ENCODE assay signal across 5 worm cellular contexts in genomic region chrIII:9775916-9776315, ce11.
TF ChIP-seq lines count a peak whose summit lies in the region.

No protein-coding gene starts in this region.

TF ChIP-seq in whole organism, L1 larva, 84 proteins besides CTCF, POLR2A, EP300 and RAD21:
- TF ChIP-seq lsy-2 (tag; optimal IDR thresholded peaks at IDR 0.05; lab: Kevin White, UChicago): peak in 1 of 2 experiments; percentile 27
- TF ChIP-seq efl-1 (optimal IDR thresholded peaks at IDR 0.05; lab: Kevin White, UChicago): peak in 1 of 2 experiments; percentile 81
- TF ChIP-seq efl-1 (GFP tag; optimal IDR thresholded peaks at IDR 0.05 in 1 of 2; lab: Kevin White, UChicago): peak; percentile 73 to 98
- TF ChIP-seq nhr-28 (tag; optimal IDR thresholded peaks at IDR 0.05; lab: Kevin White, UChicago): no peak
- TF ChIP-seq rnt-1 (tag; optimal IDR thresholded peaks at IDR 0.05; lab: Kevin White, UChicago): peak; percentile 9
- TF ChIP-seq unc-130 (tag; optimal IDR thresholded peaks at IDR 0.05; lab: Kevin White, UChicago): no peak
- peak; percentile 59 to 90 for TF ChIP-seq lin-35 (GFP tag; optimal IDR thresholded peaks at IDR 0.05; lab: Kevin White, UChicago)
- TF ChIP-seq dpl-1 (GFP tag; optimal IDR thresholded peaks at IDR 0.05; lab: Kevin White, UChicago): peak; percentile 53 to 78 (median 66)
- TF ChIP-seq nhr-71 (tag; optimal IDR thresholded peaks at IDR 0.05; lab: Kevin White, UChicago): peak; percentile 10
- no peak for TF ChIP-seq ceh-8 (GFP tag; optimal IDR thresholded peaks at IDR 0.05; lab: Kevin White, UChicago)
- TF ChIP-seq lir-3 (tag; optimal IDR thresholded peaks at IDR 0.05; lab: Kevin White, UChicago; ENCODE audit: poor library complexity): peak; percentile 5

TF ChIP-seq in whole organism, L2 larva, 48 proteins besides CTCF, POLR2A, EP300 and RAD21:
- TF ChIP-seq unc-55 (GFP tag; optimal IDR thresholded peaks at IDR 0.05; lab: Kevin White, UChicago) (peak; percentile 27), unc-39 (tag; optimal IDR thresholded peaks at IDR 0.05; lab: Kevin White, UChicago) (no peak), elt-1 (tag; optimal IDR thresholded peaks at IDR 0.05; lab: Kevin White, UChicago) (no peak), ztf-4 (tag; optimal IDR thresholded peaks at IDR 0.05; lab: Kevin White, UChicago) (no peak), aly-2 (tag; optimal IDR thresholded peaks at IDR 0.05; lab: Kevin White, UChicago) (no peak), dmd-4 (tag; optimal IDR thresholded peaks at IDR 0.05; lab: Kevin White, UChicago) (no peak), mab-5 (tag; optimal IDR thresholded peaks at IDR 0.05; lab: Kevin White, UChicago) (no peak), unc-62 (GFP tag; optimal IDR thresholded peaks at IDR 0.05; lab: Kevin White, UChicago) (no peak), nhr-77 (tag; optimal IDR thresholded peaks at IDR 0.05; lab: Kevin White, UChicago) (no peak), nhr-237 (tag; optimal IDR thresholded peaks at IDR 0.05; lab: Kevin White, UChicago) (no peak), lin-39 (tag; optimal IDR thresholded peaks at IDR 0.05; lab: Kevin White, UChicago) (no peak), lin-13 (GFP tag; optimal IDR thresholded peaks at IDR 0.05; lab: Kevin White, UChicago) (no peak), nhr-12 (tag; optimal IDR thresholded peaks at IDR 0.05; lab: Kevin White, UChicago) (no peak), peb-1 (tag; optimal IDR thresholded peaks at IDR 0.05; lab: Kevin White, UChicago) (no peak), gmeb-1 (tag; optimal IDR thresholded peaks at IDR 0.05; lab: Kevin White, UChicago) (peak; percentile 59), lsy-2 (tag; optimal IDR thresholded peaks at IDR 0.05; lab: Kevin White, UChicago) (peak in 1 of 2 experiments; percentile 39)

TF ChIP-seq in whole organism, L3 larva, 47 proteins besides CTCF, POLR2A, EP300 and RAD21:
- TF ChIP-seq ztf-4 (tag; optimal IDR thresholded peaks at IDR 0.05; lab: Kevin White, UChicago): no peak
- TF ChIP-seq lsy-12 (tag; optimal IDR thresholded peaks at IDR 0.05; lab: Kevin White, UChicago): no peak
- TF ChIP-seq lin-15B (tag; optimal IDR thresholded peaks at IDR 0.05; lab: Kevin White, UChicago): peak; percentile 18
- TF ChIP-seq unc-39 (tag; optimal IDR thresholded peaks at IDR 0.05; lab: Kevin White, UChicago): no peak
- TF ChIP-seq pha-4 (tag; optimal IDR thresholded peaks at IDR 0.05; lab: Kevin White, UChicago): no peak

TF ChIP-seq in whole organism, L4 larva, 104 proteins besides CTCF, POLR2A, EP300 and RAD21:
- TF ChIP-seq lin-38 (GFP tag; IDR thresholded peaks at IDR 0.05; lab: Robert Waterston, UW): peak; percentile 82
- TF ChIP-seq dve-1 (tag; optimal IDR thresholded peaks at IDR 0.05; lab: Kevin White, UChicago; ENCODE audit: insufficient read depth): no peak
- no peak for TF ChIP-seq zip-2 (tag; optimal IDR thresholded peaks at IDR 0.05; lab: Kevin White, UChicago)
- TF ChIP-seq aha-1 (tag; lab: Kevin White, UChicago): peak; percentile 79
- TF ChIP-seq dpl-1 (GFP tag; optimal IDR thresholded peaks at IDR 0.05; lab: Kevin White, UChicago): peak; percentile 54
- TF ChIP-seq unc-130 (GFP tag; optimal IDR thresholded peaks at IDR 0.05; lab: Kevin White, UChicago): peak; percentile 38
- TF ChIP-seq skn-1 (tag; optimal IDR thresholded peaks at IDR 0.05; lab: Kevin White, UChicago): no peak
- peak; percentile 73 for TF ChIP-seq mes-2 (tag; optimal IDR thresholded peaks at IDR 0.05; lab: Kevin White, UChicago; ENCODE audit: poor library complexity, severe bottlenecking)
- no peak for TF ChIP-seq zip-11 (GFP tag; IDR thresholded peaks at IDR 0.05; lab: Robert Waterston, UW)
TF ChIP-seq in whole organism, L4 larva: peak in this region for 5.

TF ChIP-seq in whole organism, young adult, 124 proteins besides CTCF, POLR2A, EP300 and RAD21 (continues in another document):
- TF ChIP-seq die-1 (tag; optimal IDR thresholded peaks at IDR 0.05; lab: Kevin White, UChicago) (no peak), hmg-1.2 (GFP tag; IDR thresholded peaks at IDR 0.05; lab: Robert Waterston, UW) (no peak), hlh-26 (GFP tag; conservative IDR thresholded peaks at IDR 0.05; lab: Robert Waterston, UW) (no peak), hsf-1 (GFP tag; IDR thresholded peaks at IDR 0.05; lab: Robert Waterston, UW) (no peak), C17E4.6 (GFP tag; IDR thresholded peaks at IDR 0.05; lab: Robert Waterston, UW) (no peak), tbx-9 (tag; optimal IDR thresholded peaks at IDR 0.05; lab: Kevin White, UChicago; ENCODE audit: borderline replicate concordance) (no peak), lin-54 (GFP tag; optimal IDR thresholded peaks at IDR 0.05; lab: Kevin White, UChicago) (peak; percentile 87), lin-35 (GFP tag; optimal IDR thresholded peaks at IDR 0.05; lab: Kevin White, UChicago) (peak in 1 of 3 experiments; percentile 38), F49E8.2 (tag; optimal IDR thresholded peaks at IDR 0.05; lab: Kevin White, UChicago; ENCODE audit: insufficient read depth) (no peak), K11D2.4 (GFP tag; IDR thresholded peaks at IDR 0.05; lab: Robert Waterston, UW) (no peak), nhr-27 (tag; optimal IDR thresholded peaks at IDR 0.05; lab: Kevin White, UChicago) (no peak), sdz-38 (tag; optimal IDR thresholded peaks at IDR 0.05; lab: Kevin White, UChicago) (no peak), zim-3 (tag; optimal IDR thresholded peaks at IDR 0.05; lab: Kevin White, UChicago) (no peak), lsl-1 (GFP tag; optimal IDR thresholded peaks at IDR 0.05; lab: Kevin White, UChicago) (peak; percentile 42), mel-28 (tag; optimal IDR thresholded peaks at IDR 0.05; lab: Kevin White, UChicago; ENCODE audit: borderline replicate concordance) (no peak), rpc-1 (optimal IDR thresholded peaks at IDR 0.05; lab: Kevin White, UChicago) (no peak), rpc-1 (tag; optimal IDR thresholded peaks at IDR 0.05; lab: Kevin White, UChicago) (no peak), K12H6.12 (tag; optimal IDR thresholded peaks at IDR 0.05; lab: Kevin White, UChicago) (no peak), F37B4.10 (GFP tag; IDR thresholded peaks at IDR 0.05; lab: Robert Waterston, UW) (no peak), dpl-1 (GFP tag; optimal IDR thresholded peaks at IDR 0.05; lab: Kevin White, UChicago) (peak; percentile 38), ceh-27 (GFP tag; optimal IDR thresholded peaks at IDR 0.05; lab: Kevin White, UChicago) (no peak), mes-4 (tag; optimal IDR thresholded peaks at IDR 0.05; lab: Kevin White, UChicago) (no peak), snpc-3.4 (tag; optimal IDR thresholded peaks at IDR 0.05; lab: Kevin White, UChicago) (no peak), ceh-79 (tag; optimal IDR thresholded peaks at IDR 0.05; lab: Kevin White, UChicago) (no peak), ceh-100 (GFP tag; IDR thresholded peaks at IDR 0.05; lab: Robert Waterston, UW) (peak; percentile 94), ztf-28 (GFP tag; IDR thresholded peaks at IDR 0.05; lab: Robert Waterston, UW) (no peak), madf-3 (GFP tag; IDR thresholded peaks at IDR 0.05; lab: Robert Waterston, UW) (no peak), aptf-2 (GFP tag; conservative IDR thresholded peaks at IDR 0.05; lab: Robert Waterston, UW) (no peak), egl-18 (GFP tag; IDR thresholded peaks at IDR 0.05; lab: Robert Waterston, UW) (no peak), hmg-20 (GFP tag; IDR thresholded peaks at IDR 0.05; lab: Robert Waterston, UW) (no peak), B0261.1 (tag; optimal IDR thresholded peaks at IDR 0.05; lab: Kevin White, UChicago) (no peak), lin-26 (GFP tag; IDR thresholded peaks at IDR 0.05; lab: Robert Waterston, UW) (no peak), ceh-91 (GFP tag; IDR thresholded peaks at IDR 0.05; lab: Robert Waterston, UW) (0 out of 2 replicates have a peak, but pooled peaks have one; percentile 14), mcd-1 (GFP tag; IDR thresholded peaks at IDR 0.05; lab: Robert Waterston, UW) (peak; percentile 59; the same call in 1 of the 2 replicates), lsy-27 (tag; optimal IDR thresholded peaks at IDR 0.05; lab: Kevin White, UChicago; ENCODE audit: borderline replicate concordance, insufficient read depth) (no peak), xnd-1 (tag; optimal IDR thresholded peaks at IDR 0.05; lab: Kevin White, UChicago) (no peak), aptf-3 (GFP tag; IDR thresholded peaks at IDR 0.05; lab: Robert Waterston, UW) (no peak), B0019.2 (GFP tag; conservative IDR thresholded peaks at IDR 0.05; lab: Robert Waterston, UW) (no peak), B0336.3 (GFP tag; IDR thresholded peaks at IDR 0.05; lab: Robert Waterston, UW) (no peak), ceh-58 (GFP tag; IDR thresholded peaks at IDR 0.05; lab: Robert Waterston, UW) (no peak), F55B11.4 (tag; optimal IDR thresholded peaks at IDR 0.05; lab: Kevin White, UChicago; ENCODE audit: borderline replicate concordance, insufficient read depth) (no peak), Y53G8AR.9 (GFP tag; conservative IDR thresholded peaks at IDR 0.05; lab: Robert Waterston, UW) (no peak), ztf-18 (tag; optimal IDR thresholded peaks at IDR 0.05; lab: Kevin White, UChicago) (no peak), him-1 (tag; optimal IDR thresholded peaks at IDR 0.05; lab: Kevin White, UChicago) (peak; percentile 40), atf-7 (tag; optimal IDR thresholded peaks at IDR 0.05; lab: Kevin White, UChicago) (no peak), lir-1 (GFP tag; conservative IDR thresholded peaks at IDR 0.05; lab: Robert Waterston, UW) (0 out of 2 replicates have a peak, but pooled peaks have one; percentile 16), nfya-1 (tag; optimal IDR thresholded peaks at IDR 0.05; lab: Kevin White, UChicago; ENCODE audit: borderline replicate concordance, insufficient read depth) (no peak), Y79H2A.3 (GFP tag; conservative IDR thresholded peaks at IDR 0.05; lab: Robert Waterston, UW) (no peak), zfh-2 (GFP tag; conservative IDR thresholded peaks at IDR 0.05; lab: Robert Waterston, UW) (no peak), unc-62 (GFP tag; optimal IDR thresholded peaks at IDR 0.05; lab: Kevin White, UChicago) (no peak), chd-7 (tag; optimal IDR thresholded peaks at IDR 0.05; lab: Kevin White, UChicago) (no peak), akir-1 (GFP tag; optimal IDR thresholded peaks at IDR 0.05; lab: Kevin White, UChicago) (no peak), F33H1.4 (GFP tag; IDR thresholded peaks at IDR 0.05; lab: Robert Waterston, UW) (0 out of 2 replicates have a peak, but pooled peaks have one; percentile 36), sea-2 (GFP tag; IDR thresholded peaks at IDR 0.05; lab: Robert Waterston, UW) (no peak), efl-1 (GFP tag; optimal IDR thresholded peaks at IDR 0.05; lab: Kevin White, UChicago) (peak; percentile 86), madf-8 (GFP tag; conservative IDR thresholded peaks at IDR 0.05; lab: Robert Waterston, UW) (no peak)
